Worm (Caenorhabditis elegans): Measurements from ENCODE around the gene atp-4.
A peak's percentile ranks its signal among the peaks of the same experiment; 100 is the strongest.

The atp-4 gene

ce11 chrV:6426843-6427242 lies at the start of gene atp-4:
atp-4 (minus strand) TSS chrV:6427112.
- TF ChIP-seq Y55F3AM.14 (GFP tag; optimal IDR thresholded peaks at IDR 0.05) (peak; percentile 11), aly-2 (tag; optimal IDR thresholded peaks at IDR 0.05) (no peak), nhr-23 (tag; optimal IDR thresholded peaks at IDR 0.05) (no peak)

ce11 chrV:6476026-6476425 lies 49.1 kb upstream of the atp-4 start:
- no peak for TF ChIP-seq lsy-2 (tag; optimal IDR thresholded peaks at IDR 0.05)
- no peak for TF ChIP-seq elt-3 (tag; optimal IDR thresholded peaks at IDR 0.05)
- peak; percentile 89 for TF ChIP-seq fos-1 (tag; optimal IDR thresholded peaks at IDR 0.05)

ce11 chrV:6471208-6471607 lies 44.3 kb upstream of the atp-4 start:
- TF ChIP-seq unc-55 (GFP tag; optimal IDR thresholded peaks at IDR 0.05) (peak; percentile 47), sem-4 (tag; optimal IDR thresholded peaks at IDR 0.05) (no peak), nhr-237 (tag; optimal IDR thresholded peaks at IDR 0.05) (no peak), nhr-10 (tag; optimal IDR thresholded peaks at IDR 0.05) (no peak), ceh-16 (tag; optimal IDR thresholded peaks at IDR 0.05) (no peak), mab-5 (tag; optimal IDR thresholded peaks at IDR 0.05) (peak; percentile 13), mbf-1 (tag; optimal IDR thresholded peaks at IDR 0.05) (no peak)

- TF ChIP-seq nhr-23 (tag; optimal IDR thresholded peaks at IDR 0.05): no peak
- no peak for TF ChIP-seq mdl-1 (tag; optimal IDR thresholded peaks at IDR 0.05)
- TF ChIP-seq R02D3.7 (tag; optimal IDR thresholded peaks at IDR 0.05): no peak
- TF ChIP-seq ceh-16 (tag; optimal IDR thresholded peaks at IDR 0.05): no peak
- no peak for TF ChIP-seq C34F6.9 (tag; optimal IDR thresholded peaks at IDR 0.05)
- no peak for TF ChIP-seq ztf-1 (GFP tag; conservative IDR thresholded peaks at IDR 0.05)
- no peak for TF ChIP-seq nhr-21 (tag; optimal IDR thresholded peaks at IDR 0.05)
- TF ChIP-seq ztf-11 (tag; optimal IDR thresholded peaks at IDR 0.05): no peak
- TF ChIP-seq sma-3 (GFP tag; optimal IDR thresholded peaks at IDR 0.05): no peak
- no peak for TF ChIP-seq nhr-12 (tag; optimal IDR thresholded peaks at IDR 0.05)
- TF ChIP-seq F13H6.1 (tag; optimal IDR thresholded peaks at IDR 0.05): peak; percentile 2
- TF ChIP-seq ceh-82 (tag; optimal IDR thresholded peaks at IDR 0.05): no peak
- peak; percentile 14 for TF ChIP-seq sma-9 (GFP tag; optimal IDR thresholded peaks at IDR 0.05)
- TF ChIP-seq sma-9 (tag; optimal IDR thresholded peaks at IDR 0.05): no peak
- TF ChIP-seq unc-62 (GFP tag; optimal IDR thresholded peaks at IDR 0.05): no peak
- TF ChIP-seq zag-1 (tag; optimal IDR thresholded peaks at IDR 0.05): no peak
- peak; percentile 14 for TF ChIP-seq nhr-129 (tag; optimal IDR thresholded peaks at IDR 0.05)
- no peak for TF ChIP-seq mbf-1 (tag; optimal IDR thresholded peaks at IDR 0.05)
- TF ChIP-seq nhr-25 (tag; optimal IDR thresholded peaks at IDR 0.05): no peak
- TF ChIP-seq sem-4 (tag; optimal IDR thresholded peaks at IDR 0.05): no peak
- TF ChIP-seq Y55F3AM.14 (GFP tag; optimal IDR thresholded peaks at IDR 0.05): no peak
- TF ChIP-seq elt-1 (tag; optimal IDR thresholded peaks at IDR 0.05): no peak
- TF ChIP-seq lin-39 (tag; optimal IDR thresholded peaks at IDR 0.05): no peak
Observed at ce11 chrV:6467676-6468075, 40.8 kb upstream of the atp-4 start.

- TF ChIP-seq ceh-16 (tag; optimal IDR thresholded peaks at IDR 0.05): no peak
Observed at ce11 chrV:6464765-6465164, 37.9 kb upstream of the atp-4 start, which contains the start of gene unc-83. unc-83 (plus strand) TSS chrV:6465065.

ce11 chrV:6464238-6464637 lies 37.3 kb upstream of the atp-4 start:
- TF ChIP-seq fos-1 (tag; optimal IDR thresholded peaks at IDR 0.05) (no peak), dmd-4 (tag; optimal IDR thresholded peaks at IDR 0.05) (no peak), C34F6.9 (tag; optimal IDR thresholded peaks at IDR 0.05) (no peak), Y55F3AM.14 (GFP tag; optimal IDR thresholded peaks at IDR 0.05) (no peak), nhr-6 (tag; optimal IDR thresholded peaks at IDR 0.05) (no peak), sma-3 (GFP tag; optimal IDR thresholded peaks at IDR 0.05) (no peak), egl-27 (tag; optimal IDR thresholded peaks at IDR 0.05) (no peak), unc-55 (GFP tag; optimal IDR thresholded peaks at IDR 0.05) (no peak), nhr-21 (tag; optimal IDR thresholded peaks at IDR 0.05) (no peak), gmeb-1 (tag; optimal IDR thresholded peaks at IDR 0.05) (no peak), mbf-1 (tag; optimal IDR thresholded peaks at IDR 0.05) (no peak), nhr-10 (tag; optimal IDR thresholded peaks at IDR 0.05) (no peak), ceh-16 (tag; optimal IDR thresholded peaks at IDR 0.05) (no peak), ztf-11 (tag; optimal IDR thresholded peaks at IDR 0.05) (no peak), nhr-23 (tag; optimal IDR thresholded peaks at IDR 0.05) (no peak), peb-1 (tag; optimal IDR thresholded peaks at IDR 0.05) (no peak)

Measured in whole organism, L2 larva.